Fruit fly (Drosophila melanogaster): ENCODE results near the gene Nlg3.

dm6 chr3R:7528677-7529076 lies 110.6 kb downstream of the Nlg3 start, which contains the start of gene alpha-Est6:
- TF ChIP-seq Dll (optimal IDR thresholded peaks at IDR 0.05): no peak
- no peak for TF ChIP-seq psq (optimal IDR thresholded peaks at IDR 0.05)
- TF ChIP-seq CG8478 (optimal IDR thresholded peaks at IDR 0.05): no peak
- no peak for TF ChIP-seq pan (optimal IDR thresholded peaks at IDR 0.05)
